Fruit fly (Drosophila melanogaster): ENCODE data around the gene CG11891.
A peak's percentile ranks its signal among the peaks of the same experiment; 100 is the strongest.

The CG11891 gene

dm6 chr3R:25297678-25298077 lies 27.7 kb downstream of the CG11891 start, which contains the start of gene CG31097:
Gene CG31097 (minus strand): TSS chr3R:25297778.
- TF ChIP-seq Met (GFP tag; optimal IDR thresholded peaks at IDR 0.05) (no peak), Blimp-1 (GFP tag; optimal IDR thresholded peaks at IDR 0.05) (no peak), CG11902 (GFP tag; optimal IDR thresholded peaks at IDR 0.05) (no peak), cyc (GFP tag; optimal IDR thresholded peaks at IDR 0.05) (no peak), CG7368 (GFP tag; optimal IDR thresholded peaks at IDR 0.05) (no peak), OdsH (GFP tag; optimal IDR thresholded peaks at IDR 0.05) (no peak), CG4318 (GFP tag; optimal IDR thresholded peaks at IDR 0.05) (no peak), Eip75B (GFP tag; optimal IDR thresholded peaks at IDR 0.05) (no peak), acj6 (GFP tag; optimal IDR thresholded peaks at IDR 0.05) (no peak), CG8632 (GFP tag; optimal IDR thresholded peaks at IDR 0.05) (no peak)

- TF ChIP-seq dsx (GFP tag; optimal IDR thresholded peaks at IDR 0.05; ENCODE audit: poor library complexity, severe bottlenecking) (no peak), Sox14 (GFP tag; optimal IDR thresholded peaks at IDR 0.05) (no peak), ss (GFP tag; optimal IDR thresholded peaks at IDR 0.05) (no peak), CG11902 (GFP tag; optimal IDR thresholded peaks at IDR 0.05) (no peak), CG6276 (GFP tag; optimal IDR thresholded peaks at IDR 0.05) (no peak), achi (GFP tag; optimal IDR thresholded peaks at IDR 0.05) (no peak), dac (GFP tag; optimal IDR thresholded peaks at IDR 0.05) (no peak), OdsH (GFP tag; optimal IDR thresholded peaks at IDR 0.05) (no peak), CG3919 (GFP tag; optimal IDR thresholded peaks at IDR 0.05) (no peak)
These were observed 29.5 kb downstream of the CG11891 start, which contains the start of gene CG31288 for dm6 chr3R:25299507-25299964. Gene CG31288 (minus strand): TSS chr3R:25299557.

- TF ChIP-seq topi (GFP tag; optimal IDR thresholded peaks at IDR 0.05) = no peak
- TF ChIP-seq vri (GFP tag; optimal IDR thresholded peaks at IDR 0.05) = peak; percentile 3
These were observed 30.6 kb downstream of the CG11891 start, which contains the start of gene CG13659 for dm6 chr3R:25300575-25300974. Gene CG13659 (plus strand): TSS chr3R:25300891.

- no peak for TF ChIP-seq dsx (GFP tag; optimal IDR thresholded peaks at IDR 0.05; ENCODE audit: poor library complexity, severe bottlenecking)
- TF ChIP-seq dac (GFP tag; optimal IDR thresholded peaks at IDR 0.05) = no peak
- no peak for TF ChIP-seq Hr39 (GFP tag; optimal IDR thresholded peaks at IDR 0.05)
- TF ChIP-seq OdsH (GFP tag; optimal IDR thresholded peaks at IDR 0.05) = no peak
- no peak for TF ChIP-seq CG32006 (GFP tag; optimal IDR thresholded peaks at IDR 0.05)
- no peak for TF ChIP-seq Hr38 (GFP tag; optimal IDR thresholded peaks at IDR 0.05)
These were observed 32.2 kb downstream of the CG11891 start, which contains the start of gene CG31370 for dm6 chr3R:25302239-25302638. Gene CG31370 (plus strand): TSS chr3R:25302464.

- peak; percentile 97 for TF ChIP-seq svp (GFP tag)
- TF ChIP-seq CG11902 (GFP tag; optimal IDR thresholded peaks at IDR 0.05) = no peak
- TF ChIP-seq fkh (GFP tag; optimal IDR thresholded peaks at IDR 0.05) = peak; percentile 45
These were observed 33.9 kb downstream of the CG11891 start, which contains the start of gene CG31436 for dm6 chr3R:25303857-25304440. Gene CG31436 (plus strand): TSS chr3R:25304137.

dm6 chr3R:25305822-25306544 lies 36.0 kb downstream of the CG11891 start:
- TF ChIP-seq OdsH (GFP tag; optimal IDR thresholded peaks at IDR 0.05) (no peak), CG10631 (GFP tag; optimal IDR thresholded peaks at IDR 0.05) (no peak), vri (GFP tag; optimal IDR thresholded peaks at IDR 0.05) (peak; percentile 26), Eip78C (GFP tag) (no peak), fkh (GFP tag; optimal IDR thresholded peaks at IDR 0.05) (peak; percentile 56)

dm6 chr3R:25308228-25308627 lies 38.2 kb downstream of the CG11891 start, which contains the start of gene CG10550:
Gene CG10550 (minus strand): TSS chr3R:25308391.
- TF ChIP-seq CG8632 (GFP tag; optimal IDR thresholded peaks at IDR 0.05) (no peak), CG4318 (GFP tag; optimal IDR thresholded peaks at IDR 0.05) (no peak)
